Fruit fly (Drosophila melanogaster) whole organism, embryonic: Measurements from ENCODE around the gene msd1.

Experiments used
- Ada2b ChIP-seq: fragments of 200-800 bp; sonication (Bioruptor generic); IDR thresholded peaks from 2 replicates; pipeline ENCODE4 v1.3.6; 2022; ENCODE audit warnings: missing biosample characterization, missing genetic modification characterization
- Adf1 ChIP-seq: fragments of 200-800 bp; sonication (Bioruptor generic); IDR thresholded peaks from 2 replicates; pipeline ENCODE4 v1.3.6; 2022; ENCODE audit warnings: missing biosample characterization, missing genetic modification characterization
- Asciz ChIP-seq: fragments of 200-800 bp; sonication (Bioruptor generic); optimal IDR thresholded peaks from 2 replicates; lab custom pipeline; 2017; ENCODE audit warnings: missing biosample characterization, mild to moderate bottlenecking, missing genetic modification characterization, missing genetic modification reagents
- Blimp-1 ChIP-seq: fragments of 200-800 bp; sonication (Bioruptor generic); optimal IDR thresholded peaks from 3 replicates; lab custom pipeline; 2018; ENCODE audit warnings: missing biosample characterization, missing genetic modification characterization, mild to moderate bottlenecking, moderate library complexity, missing genetic modification reagents
- CG11398 ChIP-seq: fragments of 200-800 bp; sonication (Bioruptor generic); optimal IDR thresholded peaks from 2 replicates; lab custom pipeline; 2016; ENCODE audit warnings: missing biosample characterization, missing genetic modification characterization
- CG13775 ChIP-seq: fragments of 200-800 bp; sonication (Bioruptor generic); optimal IDR thresholded peaks from 3 replicates; lab custom pipeline; 2017; ENCODE audit warnings: missing biosample characterization, mild to moderate bottlenecking, missing genetic modification characterization
- CG14014 ChIP-seq: fragments of 200-800 bp; sonication (Bioruptor generic); IDR thresholded peaks from 2 replicates; pipeline ENCODE4 v1.3.6; 2022; ENCODE audit warnings: missing biosample characterization, missing genetic modification characterization
- CG15269 ChIP-seq: fragments of 200-800 bp; sonication (Bioruptor generic); optimal IDR thresholded peaks from 2 replicates; lab custom pipeline; 2018; ENCODE audit warnings: missing biosample characterization, mild to moderate bottlenecking, missing genetic modification characterization, moderate library complexity
- CG1529 ChIP-seq: fragments of 200-800 bp; sonication (Bioruptor generic); optimal IDR thresholded peaks from 3 replicates; lab custom pipeline; 2018; ENCODE audit warnings: missing biosample characterization, missing genetic modification characterization
- CG15601 ChIP-seq: fragments of 200-800 bp; sonication (Bioruptor generic); optimal IDR thresholded peaks from 3 replicates; lab custom pipeline; 2019; ENCODE audit warnings: missing biosample characterization, mild to moderate bottlenecking, missing genetic modification characterization, moderate library complexity
- CG17385 ChIP-seq: fragments of 200-800 bp; sonication (Bioruptor generic); optimal IDR thresholded peaks from 3 replicates; lab custom pipeline; 2018; ENCODE audit warnings: missing biosample characterization, mild to moderate bottlenecking, missing genetic modification characterization
- CG17912 ChIP-seq: fragments of 200-800 bp; sonication (Bioruptor generic); optimal IDR thresholded peaks from 2 replicates; lab custom pipeline; 2018; ENCODE audit warnings: missing biosample characterization, mild to moderate bottlenecking, missing genetic modification characterization
- CG18599 ChIP-seq: fragments of 200-800 bp; sonication (Bioruptor generic); optimal IDR thresholded peaks from 3 replicates; lab custom pipeline; 2017; ENCODE audit warnings: missing biosample characterization, missing genetic modification characterization, mild to moderate bottlenecking, moderate library complexity, missing genetic modification reagents
- CG18619 ChIP-seq: fragments of 200-800 bp; sonication (Bioruptor generic); optimal IDR thresholded peaks from 3 replicates; lab custom pipeline; 2017; ENCODE audit warnings: missing biosample characterization, mild to moderate bottlenecking, missing genetic modification characterization
- CG2678 ChIP-seq: fragments of 200-800 bp; sonication (Bioruptor generic); optimal IDR thresholded peaks from 3 replicates; lab custom pipeline; 2019; ENCODE audit warnings: missing biosample characterization, mild to moderate bottlenecking, missing genetic modification characterization, moderate library complexity
- CG30020 ChIP-seq: fragments of 200-800 bp; optimal IDR thresholded peaks from 2 replicates; lab custom pipeline; 2019; ENCODE audit warnings: missing biosample characterization, mild to moderate bottlenecking, missing genetic modification characterization, moderate library complexity
- CG3065 ChIP-seq: fragments of 200-800 bp; sonication (Bioruptor generic); optimal IDR thresholded peaks from 2 replicates; lab custom pipeline; 2016; ENCODE audit warnings: missing biosample characterization, missing genetic modification characterization
- CG3995 ChIP-seq: fragments of 200-800 bp; sonication (Bioruptor generic); optimal IDR thresholded peaks from 3 replicates; lab custom pipeline; 2016; ENCODE audit warnings: missing biosample characterization, missing genetic modification characterization
- CG6254 ChIP-seq: fragments of 200-800 bp; sonication (Bioruptor generic); optimal IDR thresholded peaks from 3 replicates; lab custom pipeline; 2017; ENCODE audit warnings: mild to moderate bottlenecking, missing biosample characterization, missing genetic modification reagents, missing genetic modification characterization
- CG6813 ChIP-seq: fragments of 200-800 bp; sonication (Bioruptor generic); optimal IDR thresholded peaks from 2 replicates; lab custom pipeline; 2017; ENCODE audit warnings: missing biosample characterization, missing genetic modification characterization, mild to moderate bottlenecking, moderate library complexity, missing genetic modification reagents
- CG7357 ChIP-seq: fragments of 200-800 bp; sonication (Bioruptor generic); IDR thresholded peaks from 3 replicates; pipeline ENCODE4 v1.3.6; 2022; ENCODE audit warnings: missing biosample characterization, missing genetic modification characterization
- CG7372 ChIP-seq: fragments of 200-800 bp; sonication (Bioruptor generic); IDR thresholded peaks from 2 replicates; pipeline ENCODE4 v1.3.6; 2022; ENCODE audit warnings: missing biosample characterization, missing genetic modification characterization
- CG8924 ChIP-seq: fragments of 200-800 bp; optimal IDR thresholded peaks from 3 replicates; lab custom pipeline; 2019; ENCODE audit warnings: missing biosample characterization, mild to moderate bottlenecking, missing genetic modification characterization, moderate library complexity
- CG9817 ChIP-seq: fragments of 200-800 bp; sonication (Bioruptor generic); optimal IDR thresholded peaks from 2 replicates; lab custom pipeline; 2018; ENCODE audit warnings: missing biosample characterization, mild to moderate bottlenecking, missing genetic modification characterization, moderate library complexity
- Camta ChIP-seq: fragments of 200-800 bp; sonication (Bioruptor generic); optimal IDR thresholded peaks from 2 replicates; lab custom pipeline; 2016; ENCODE audit warnings: missing biosample characterization, missing genetic modification characterization
- Dad ChIP-seq: fragments of 200-800 bp; sonication (Bioruptor generic); optimal IDR thresholded peaks from 3 replicates; lab custom pipeline; 2016; ENCODE audit warnings: missing biosample characterization, missing genetic modification characterization
- Dip3 ChIP-seq: fragments of 200-800 bp; sonication (Bioruptor generic); optimal IDR thresholded peaks from 3 replicates; lab custom pipeline; 2016; ENCODE audit warnings: missing biosample characterization, missing genetic modification characterization
- Ets65A ChIP-seq: fragments of 200-800 bp; sonication (Bioruptor generic); peaks from one replicate; lab custom pipeline; 2016; ENCODE audit warnings: missing biosample characterization, missing genetic modification characterization
- Meics ChIP-seq: fragments of 200-800 bp; sonication (Bioruptor generic); optimal IDR thresholded peaks from 2 replicates; lab custom pipeline; 2017; ENCODE audit warnings: missing biosample characterization, mild to moderate bottlenecking, missing genetic modification characterization
- corto ChIP-seq: fragments of 200-800 bp; sonication (Bioruptor generic); optimal IDR thresholded peaks from 2 replicates; lab custom pipeline; 2016; ENCODE audit warnings: missing biosample characterization, mild to moderate bottlenecking, missing genetic modification characterization, moderate library complexity
- crol ChIP-seq: fragments of 200-800 bp; sonication (Bioruptor generic); IDR thresholded peaks from 2 replicates; pipeline ENCODE4 v1.3.6; 2022; ENCODE audit warnings: missing biosample characterization, missing genetic modification characterization
- cwo ChIP-seq: fragments of 200-800 bp; sonication (Bioruptor generic); optimal IDR thresholded peaks from 3 replicates; lab custom pipeline; 2017; ENCODE audit warnings: missing biosample characterization, missing genetic modification characterization, mild to moderate bottlenecking, moderate library complexity, missing genetic modification reagents
- danr ChIP-seq: fragments of 200-800 bp; sonication (Bioruptor generic); IDR thresholded peaks from 2 replicates; pipeline ENCODE4 v1.3.6; 2022; ENCODE audit warnings: missing biosample characterization, missing genetic modification characterization
- dimm ChIP-seq: fragments of 200-800 bp; sonication (Bioruptor generic); IDR thresholded peaks from 2 replicates; pipeline ENCODE4 v1.3.6; 2022; ENCODE audit warnings: missing biosample characterization, missing genetic modification characterization
- dmrt11E ChIP-seq: fragments of 200-800 bp; sonication (Bioruptor generic); optimal IDR thresholded peaks from 3 replicates; lab custom pipeline; 2018; ENCODE audit warnings: missing biosample characterization, mild to moderate bottlenecking, missing genetic modification characterization, moderate library complexity
- esg ChIP-seq: fragments of 200-800 bp; sonication (Bioruptor generic); conservative IDR thresholded peaks from 2 replicates; pipeline ENCODE4 v1.3.6; 2022; ENCODE audit warnings: missing biosample characterization, missing genetic modification characterization
- eve ChIP-seq, 2 experiments: fragments of >200 bp; optimal IDR thresholded peaks; 2 replicates each; lab custom pipeline; 2017; ENCODE audit warnings: missing biosample characterization in 2 of 2, missing genetic modification characterization in 2 of 2
- fd64A ChIP-seq: fragments of 200-800 bp; sonication (Bioruptor generic); optimal IDR thresholded peaks from 3 replicates; lab custom pipeline; 2018; ENCODE audit warnings: missing biosample characterization, mild to moderate bottlenecking, missing genetic modification characterization
- kay ChIP-seq: fragments of 200-800 bp; sonication (Bioruptor generic); optimal IDR thresholded peaks from 2 replicates; lab custom pipeline; 2016; ENCODE audit warnings: missing biosample characterization, missing genetic modification characterization
- pan ChIP-seq, 4 experiments: fragments of >200 bp in 3 of 4; fragments of 200-800 bp in 1 of 4; sonication (Bioruptor generic) in 1 of 4; optimal IDR thresholded peaks in 3 of 4; IDR thresholded peaks in 1 of 4; 2 replicates each; pipeline versions ENCODE4 v1.3.6 to Lab custom; 2017 to 2022; ENCODE audit warnings: missing biosample characterization in 2 of 4, missing genetic modification characterization in 2 of 4, mixed read lengths in 1 of 4
- ranshi ChIP-seq: fragments of 200-800 bp; sonication (Bioruptor generic); IDR thresholded peaks from 2 replicates; pipeline ENCODE4 v1.3.6; 2022; ENCODE audit warnings: missing biosample characterization, missing genetic modification characterization
- scrt ChIP-seq: fragments of 200-800 bp; sonication (Bioruptor generic); optimal IDR thresholded peaks from 2 replicates; lab custom pipeline; 2018; ENCODE audit warnings: missing biosample characterization, mild to moderate bottlenecking, missing genetic modification characterization, moderate library complexity
- sob ChIP-seq: fragments of 200-800 bp; sonication (Bioruptor generic); IDR thresholded peaks from 2 replicates; pipeline ENCODE4 v1.3.6; 2022; ENCODE audit warnings: missing biosample characterization, missing genetic modification characterization
- tap ChIP-seq: fragments of 200-800 bp; optimal IDR thresholded peaks from 3 replicates; lab custom pipeline; 2019; ENCODE audit warnings: missing biosample characterization, mild to moderate bottlenecking, missing genetic modification characterization, moderate library complexity
- tin ChIP-seq: fragments of 200-800 bp; sonication (Bioruptor generic); optimal IDR thresholded peaks from 3 replicates; lab custom pipeline; 2016; ENCODE audit warnings: missing biosample characterization, missing genetic modification characterization
- tio ChIP-seq: fragments of 200-800 bp; sonication (Bioruptor generic); optimal IDR thresholded peaks from 2 replicates; lab custom pipeline; 2017; ENCODE audit warnings: missing biosample characterization, missing genetic modification characterization, inconsistent platforms
- toy ChIP-seq: fragments of 200-800 bp; sonication (Bioruptor generic); IDR thresholded peaks from 2 replicates; pipeline ENCODE4 v1.3.6; 2022; ENCODE audit warnings: missing biosample characterization, missing genetic modification characterization
- usp ChIP-seq: fragments of >200 bp; optimal IDR thresholded peaks from 2 replicates; lab custom pipeline; 2017; ENCODE audit warnings: missing biosample characterization, missing genetic modification characterization

Gene msd1

dm6 chr3L:1378862-1379543 is 47.5 kb downstream of the msd1 start (continued):
- TF ChIP-seq CG14014, result peak; percentile 24; the same call in 1 of the 2 replicates
- peak; percentile 44 for TF ChIP-seq CG18599
- TF ChIP-seq dmrt11E (tag; lab: Kevin White, UChicago), result peak; percentile 83
- TF ChIP-seq CG3995 (GFP tag; lab: Kevin White, UChicago), result no peak
- TF ChIP-seq pan (optimal IDR thresholded peaks at IDR 0.05; lab: Kevin White, UChicago), result no peak
- peak in 1 of 2 experiments; percentile 48 for TF ChIP-seq pan (GFP tag; optimal IDR thresholded peaks at IDR 0.05 in 1 of 2, IDR thresholded peaks at IDR 0.05 in 1 of 2)
- no peak for TF ChIP-seq CG17912 (GFP tag; lab: Kevin White, UChicago)
- peak; percentile 3 for TF ChIP-seq scrt (GFP tag; lab: Kevin White, UChicago)
- TF ChIP-seq Ets65A (GFP tag; lab: Kevin White, UChicago), result peak; percentile 92
- TF ChIP-seq dimm, result peak; percentile 11; the same call in 1 of the 2 replicates
- TF ChIP-seq tap (tag; lab: Kevin White, UChicago), result peak; percentile 69
- no peak for TF ChIP-seq kay
- TF ChIP-seq CG7372 (GFP tag; lab: Robert Waterston, UW), result peak; percentile 62; the same call in 1 of the 2 replicates
- peak in 1 of 2 experiments; percentile 21 for TF ChIP-seq eve (GFP tag; optimal IDR thresholded peaks at IDR 0.05; lab: Kevin White, UChicago)
- TF ChIP-seq CG8924 (tag; lab: Kevin White, UChicago), result peak; percentile 75
- peak; percentile 53 for TF ChIP-seq CG13775
- TF ChIP-seq CG9817, result peak; percentile 38
- peak; percentile 17 for TF ChIP-seq tin
- TF ChIP-seq CG7357 (GFP tag; lab: Robert Waterston, UW), result peak; percentile 63; the same call in 1 of the 3 replicates
- peak; percentile 39 for TF ChIP-seq CG15601 (tag; lab: Kevin White, UChicago)
- peak; percentile 72 for TF ChIP-seq CG2678 (tag; lab: Kevin White, UChicago)
- TF ChIP-seq Dad, result no peak
- TF ChIP-seq danr (GFP tag; lab: Robert Waterston, UW), result 0 out of 2 replicates have a peak, but pooled peaks have one; percentile 14
- TF ChIP-seq Adf1 (GFP tag; lab: Robert Waterston, UW), result no peak
- TF ChIP-seq sob (GFP tag; lab: Robert Waterston, UW), result peak; percentile 53; the same call in 1 of the 2 replicates
- no peak for TF ChIP-seq Dip3 (GFP tag; lab: Kevin White, UChicago)
- TF ChIP-seq Blimp-1 (GFP tag; lab: Kevin White, UChicago), result peak; percentile 61
- TF ChIP-seq Camta, result peak; percentile 3
- peak; percentile 76 for TF ChIP-seq CG6254 (GFP tag; lab: Kevin White, UChicago)
- TF ChIP-seq CG15269, result peak; percentile 39
- TF ChIP-seq ranshi, result 0 out of 2 replicates have a peak, but pooled peaks have one; percentile 27
- TF ChIP-seq corto (GFP tag; lab: Kevin White, UChicago), result peak; percentile 23
- TF ChIP-seq tio (GFP tag; lab: Kevin White, UChicago), result no peak
- peak; percentile 42 for TF ChIP-seq esg
- no peak for TF ChIP-seq fd64A
- TF ChIP-seq crol, result peak; percentile 72
- no peak for TF ChIP-seq usp
- TF ChIP-seq Ada2b (GFP tag; lab: Robert Waterston, UW), result peak; percentile 56; the same call in 1 of the 2 replicates
- TF ChIP-seq Asciz, result peak; percentile 24
- peak; percentile 14 for TF ChIP-seq CG6813 (GFP tag; lab: Kevin White, UChicago)
- peak; percentile 56 for TF ChIP-seq CG17385 (GFP tag; lab: Kevin White, UChicago)
- TF ChIP-seq CG18619 (GFP tag; lab: Kevin White, UChicago), result peak; percentile 40
- TF ChIP-seq CG11398 (GFP tag; lab: Kevin White, UChicago), result no peak
- no peak for TF ChIP-seq CG30020 (tag; lab: Kevin White, UChicago)
- peak; percentile 44 for TF ChIP-seq cwo (GFP tag; lab: Kevin White, UChicago)
- TF ChIP-seq toy (GFP tag; lab: Robert Waterston, UW), result peak; percentile 31; the same call in 1 of the 2 replicates
- no peak for TF ChIP-seq CG3065
- peak; percentile 11 for TF ChIP-seq Meics (GFP tag; lab: Kevin White, UChicago)
- TF ChIP-seq CG1529 (GFP tag; lab: Kevin White, UChicago), result peak; percentile 64
